Fruit fly (Drosophila melanogaster): Measurements from ENCODE around the gene fz2.

fz2 gene

DNA sequence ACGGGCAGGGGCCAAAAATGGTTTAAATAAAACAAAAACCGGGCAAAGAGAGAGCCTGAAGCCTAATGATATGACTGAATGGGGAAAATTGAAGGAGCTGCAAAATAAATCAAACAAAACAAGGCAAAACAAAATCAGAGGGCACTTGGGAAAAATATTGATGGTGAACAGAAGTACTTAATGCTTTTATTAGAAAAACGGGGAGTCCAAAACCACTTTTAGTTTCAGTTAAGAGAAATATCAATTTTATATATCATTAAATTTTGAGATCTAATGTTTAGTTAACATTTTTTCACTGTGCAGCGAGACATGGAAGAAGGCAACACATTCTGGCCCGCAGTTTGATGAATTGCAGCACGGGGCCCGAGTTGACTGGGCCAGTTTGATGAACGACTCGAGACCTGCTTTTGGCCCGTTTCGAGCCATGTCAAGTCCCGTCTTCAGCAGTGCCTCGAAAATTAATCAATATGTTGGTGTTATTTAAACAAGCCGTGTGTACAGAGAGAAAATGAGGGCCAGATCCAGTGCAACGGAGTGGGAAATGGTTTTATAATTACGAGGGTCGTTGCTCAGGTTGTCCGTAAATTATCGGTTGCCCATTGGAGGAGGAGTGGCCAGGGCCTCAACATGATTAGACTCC is 68.8 kb downstream of the fz2 start (continued):
- TF ChIP-seq CG1832 (GFP tag; optimal IDR thresholded peaks at IDR 0.05) = no peak
- TF ChIP-seq p53 (GFP tag; optimal IDR thresholded peaks at IDR 0.05) = no peak
- no peak for TF ChIP-seq CG9437 (GFP tag; optimal IDR thresholded peaks at IDR 0.05)
- no peak for TF ChIP-seq CG1529 (GFP tag; optimal IDR thresholded peaks at IDR 0.05)
- no peak for TF ChIP-seq CG3838 (GFP tag; optimal IDR thresholded peaks at IDR 0.05)
- no peak for TF ChIP-seq Lpt (GFP tag; optimal IDR thresholded peaks at IDR 0.05)
- no peak for TF ChIP-seq odd (GFP tag; optimal IDR thresholded peaks at IDR 0.05)
- TF ChIP-seq Mad (GFP tag; optimal IDR thresholded peaks at IDR 0.05) = no peak
- TF ChIP-seq BtbVII (GFP tag; optimal IDR thresholded peaks at IDR 0.05) = no peak
- TF ChIP-seq CG31388 (GFP tag; optimal IDR thresholded peaks at IDR 0.05) = no peak
- TF ChIP-seq CG4820 (GFP tag; optimal IDR thresholded peaks at IDR 0.05) = no peak
- no peak for TF ChIP-seq Atf3 (GFP tag; optimal IDR thresholded peaks at IDR 0.05)
- TF ChIP-seq CG5180 (GFP tag; optimal IDR thresholded peaks at IDR 0.05) = no peak
- no peak for TF ChIP-seq Adf1 (GFP tag; IDR thresholded peaks at IDR 0.05)
- TF ChIP-seq CG12219 (GFP tag; optimal IDR thresholded peaks at IDR 0.05) = no peak
- TF ChIP-seq slp2 (GFP tag; optimal IDR thresholded peaks at IDR 0.05) = no peak
- 0 out of 2 replicates have a peak, but pooled peaks have one; percentile 25 for TF ChIP-seq Nf-YA (GFP tag; IDR thresholded peaks at IDR 0.05)
- peak; percentile 36 for TF ChIP-seq grau (tag; optimal IDR thresholded peaks at IDR 0.05)
- TF ChIP-seq pho (GFP tag; optimal IDR thresholded peaks at IDR 0.05) = no peak
- no peak for TF ChIP-seq psq (GFP tag; optimal IDR thresholded peaks at IDR 0.05)
- TF ChIP-seq PHDP (tag; optimal IDR thresholded peaks at IDR 0.05) = peak; percentile 33
- peak; percentile 10 for TF ChIP-seq gcm (GFP tag; optimal IDR thresholded peaks at IDR 0.05)
- no peak for TF ChIP-seq mirr (GFP tag; optimal IDR thresholded peaks at IDR 0.05)
- TF ChIP-seq CG8281 (tag; optimal IDR thresholded peaks at IDR 0.05) = peak; percentile 4
- TF ChIP-seq CG11085 (GFP tag; IDR thresholded peaks at IDR 0.05) = no peak
- TF ChIP-seq CG34422 (GFP tag; IDR thresholded peaks at IDR 0.05) = no peak
- TF ChIP-seq CG9932 (GFP tag; IDR thresholded peaks at IDR 0.05) = no peak
- TF ChIP-seq hbn (GFP tag; IDR thresholded peaks at IDR 0.05; ENCODE audit: partially characterized antibody) = no peak
- no peak for TF ChIP-seq CG15601 (tag; optimal IDR thresholded peaks at IDR 0.05)
- TF ChIP-seq aop (GFP tag; IDR thresholded peaks at IDR 0.05) = no peak
- no peak for TF ChIP-seq CG13123 (GFP tag; optimal IDR thresholded peaks at IDR 0.05)
- no peak for TF ChIP-seq Hr3 (GFP tag; optimal IDR thresholded peaks at IDR 0.05)
- no peak for TF ChIP-seq Hmr (GFP tag; optimal IDR thresholded peaks at IDR 0.05)
- no peak for TF ChIP-seq Bgb (GFP tag; IDR thresholded peaks at IDR 0.05; ENCODE audit: partially characterized antibody)
- no peak for TF ChIP-seq Poxn (GFP tag; IDR thresholded peaks at IDR 0.05)
- TF ChIP-seq kay (GFP tag; optimal IDR thresholded peaks at IDR 0.05) = no peak
- no peak for TF ChIP-seq pita (GFP tag; optimal IDR thresholded peaks at IDR 0.05)
- TF ChIP-seq Lim3 (GFP tag; IDR thresholded peaks at IDR 0.05) = no peak
- TF ChIP-seq rib (GFP tag; IDR thresholded peaks at IDR 0.05) = no peak
- TF ChIP-seq slbo (GFP tag; IDR thresholded peaks at IDR 0.05) = peak; percentile 36; the same call in 1 of the 2 replicates
- TF ChIP-seq Mrtf (GFP tag; IDR thresholded peaks at IDR 0.05) = no peak
- no peak for TF ChIP-seq CG10274 (GFP tag; optimal IDR thresholded peaks at IDR 0.05)
- peak; percentile 25 for TF ChIP-seq Xbp1 (GFP tag; optimal IDR thresholded peaks at IDR 0.05)
- TF ChIP-seq Side (GFP tag; optimal IDR thresholded peaks at IDR 0.05) = no peak
- TF ChIP-seq CG3847 (GFP tag; IDR thresholded peaks at IDR 0.05) = no peak
- TF ChIP-seq CG3281 (GFP tag; optimal IDR thresholded peaks at IDR 0.05) = no peak
- TF ChIP-seq HmgZ (tag; optimal IDR thresholded peaks at IDR 0.05) = no peak
- no peak for TF ChIP-seq vfl (GFP tag; optimal IDR thresholded peaks at IDR 0.05)
- peak; percentile 27 for TF ChIP-seq CG2678 (tag; optimal IDR thresholded peaks at IDR 0.05)
- no peak for TF ChIP-seq CG32767 (GFP tag; IDR thresholded peaks at IDR 0.05)
- TF ChIP-seq CG4360 (GFP tag; IDR thresholded peaks at IDR 0.05) = 0 out of 2 replicates have a peak, but pooled peaks have one; percentile 18
